Worm (Caenorhabditis elegans) whole organism, L3 larva: ENCODE measurements around the gene zif-1.
A peak's percentile ranks its signal among the peaks of the same experiment; 100 is the strongest.

Experiments
- ZK546.5 ChIP-seq: sonication (generic microtip); optimal IDR thresholded peaks from 2 replicates; lab custom pipeline; 2017; ENCODE audit warnings: missing biosample characterization, missing genetic modification characterization
- aly-2 ChIP-seq: fragments of 150-350 bp; optimal IDR thresholded peaks from 2 replicates; lab custom pipeline; 2014; ENCODE audit warnings: missing biosample characterization, missing genetic modification characterization
- ama-1 ChIP-seq: fragments of 150-350 bp; optimal IDR thresholded peaks from 2 replicates; lab custom pipeline; 2018
- ceh-16 ChIP-seq: sonication (generic microtip); optimal IDR thresholded peaks from 2 replicates; lab custom pipeline; 2017; ENCODE audit warnings: missing biosample characterization, missing genetic modification characterization
- ceh-28 ChIP-seq: fragments of 150-350 bp; optimal IDR thresholded peaks from 2 replicates; lab custom pipeline; 2014; ENCODE audit warnings: missing biosample characterization, missing genetic modification reagents, missing genetic modification characterization
- ceh-82 ChIP-seq: fragments of 150-350 bp; optimal IDR thresholded peaks from 2 replicates; lab custom pipeline; 2014; ENCODE audit warnings: missing biosample characterization, missing genetic modification characterization
- ceh-9 ChIP-seq: sonication (generic microtip); optimal IDR thresholded peaks from 2 replicates; lab custom pipeline; 2018; ENCODE audit warnings: missing biosample characterization, missing genetic modification characterization
- daf-12 ChIP-seq: fragments of 150-350 bp; optimal IDR thresholded peaks from 2 replicates; lab custom pipeline; 2014; ENCODE audit warnings: missing biosample characterization, missing genetic modification reagents, missing genetic modification characterization
- egl-27 ChIP-seq: sonication (generic microtip); optimal IDR thresholded peaks from 4 replicates; lab custom pipeline; 2017; ENCODE audit warnings: missing biosample characterization, missing genetic modification reagents, missing genetic modification characterization
- egl-5 ChIP-seq: fragments of 150-350 bp; optimal IDR thresholded peaks from 2 replicates; lab custom pipeline; 2017; ENCODE audit warnings: missing biosample characterization, missing genetic modification reagents, missing genetic modification characterization, inconsistent platforms
- elt-1 ChIP-seq: fragments of 150-350 bp; optimal IDR thresholded peaks from 2 replicates; lab custom pipeline; 2014; ENCODE audit warnings: missing biosample characterization, missing genetic modification characterization
- elt-2 ChIP-seq: sonication (generic microtip); optimal IDR thresholded peaks from 2 replicates; lab custom pipeline; 2016; ENCODE audit warnings: missing genetic modification reagents, mild to moderate bottlenecking, missing genetic modification characterization, missing compliant biosample characterization
- elt-3 ChIP-seq, 3 experiments: fragments of 150-350 bp in 1 of 3; sonication (generic microtip) in 2 of 3; optimal IDR thresholded peaks; 2 replicates in 2 of 3; 4 replicates in 1 of 3; lab custom pipeline; 2014 to 2017; ENCODE audit warnings: missing biosample characterization in 3 of 3, missing genetic modification characterization in 3 of 3
- eor-1 ChIP-seq, 2 experiments: fragments of 150-350 bp; optimal IDR thresholded peaks; 2 replicates each; lab custom pipeline; 2014 to 2018; ENCODE audit warnings: missing biosample characterization in 2 of 2, missing genetic modification characterization in 2 of 2
- fkh-10 ChIP-seq: sonication (generic microtip); optimal IDR thresholded peaks from 2 replicates; lab custom pipeline; 2017; ENCODE audit warnings: missing biosample characterization, missing genetic modification reagents, missing genetic modification characterization
- fkh-2 ChIP-seq: fragments of 150-350 bp; optimal IDR thresholded peaks from 2 replicates; lab custom pipeline; 2014; ENCODE audit warnings: missing biosample characterization, missing genetic modification reagents, missing genetic modification characterization
- fos-1 ChIP-seq: fragments of 150-350 bp; optimal IDR thresholded peaks from 2 replicates; lab custom pipeline; 2014; ENCODE audit warnings: missing biosample characterization, missing genetic modification characterization
- hmg-11 ChIP-seq: sonication (generic microtip); optimal IDR thresholded peaks from 2 replicates; lab custom pipeline; 2016; ENCODE audit warnings: missing genetic modification characterization, missing compliant biosample characterization
- jun-1 ChIP-seq: fragments of 150-350 bp; optimal IDR thresholded peaks from 2 replicates; lab custom pipeline; 2014; ENCODE audit warnings: missing biosample characterization, missing genetic modification reagents, missing genetic modification characterization
- lin-15B ChIP-seq: fragments of 150-350 bp; optimal IDR thresholded peaks from 2 replicates; lab custom pipeline; 2014; ENCODE audit warnings: missing biosample characterization, missing genetic modification characterization
- lin-39 ChIP-seq: fragments of 150-350 bp; optimal IDR thresholded peaks from 2 replicates; lab custom pipeline; 2018; ENCODE audit warnings: missing biosample characterization, missing genetic modification reagents, missing genetic modification characterization
- lsy-12 ChIP-seq: sonication (generic microtip); optimal IDR thresholded peaks from 2 replicates; lab custom pipeline; 2016; ENCODE audit warnings: mild to moderate bottlenecking, missing genetic modification characterization, missing compliant biosample characterization
- mdl-1 ChIP-seq: fragments of 150-350 bp; optimal IDR thresholded peaks from 2 replicates; lab custom pipeline; 2014; ENCODE audit warnings: missing biosample characterization, missing genetic modification characterization
- mml-1 ChIP-seq: fragments of 150-350 bp; sonication (generic microtip); optimal IDR thresholded peaks from 3 replicates; lab custom pipeline; 2014; ENCODE audit warnings: missing biosample characterization, missing genetic modification characterization
- nfya-1 ChIP-seq: sonication (generic microtip); optimal IDR thresholded peaks from 2 replicates; lab custom pipeline; 2017; ENCODE audit warnings: missing genetic modification characterization, mild to moderate bottlenecking, missing compliant biosample characterization, antibody characterized with exemption, moderate library complexity; ENCODE audit not compliant: insufficient read depth
- nhr-12 ChIP-seq: fragments of 150-350 bp; optimal IDR thresholded peaks from 2 replicates; lab custom pipeline; 2014; ENCODE audit warnings: missing biosample characterization, missing genetic modification characterization
- nhr-25 ChIP-seq: sonication (generic microtip); optimal IDR thresholded peaks from 2 replicates; lab custom pipeline; 2017; ENCODE audit warnings: missing biosample characterization, missing genetic modification characterization
- nhr-28 ChIP-seq: fragments of 150-350 bp; optimal IDR thresholded peaks from 2 replicates; lab custom pipeline; 2014; ENCODE audit warnings: missing biosample characterization, missing genetic modification characterization
- nhr-43 ChIP-seq: sonication (generic microtip); optimal IDR thresholded peaks from 2 replicates; lab custom pipeline; 2016; ENCODE audit warnings: mild to moderate bottlenecking, missing genetic modification characterization, missing compliant biosample characterization; ENCODE audit not compliant: poor library complexity, severe bottlenecking
- nhr-67 ChIP-seq: fragments of 150-350 bp; optimal IDR thresholded peaks from 2 replicates; lab custom pipeline; 2014; ENCODE audit warnings: missing biosample characterization, missing genetic modification characterization
- nhr-76 ChIP-seq: fragments of 150-350 bp; sonication (generic microtip); optimal IDR thresholded peaks from 5 replicates; lab custom pipeline; 2014; ENCODE audit warnings: missing biosample characterization, missing genetic modification characterization
- pha-4 ChIP-seq: fragments of 150-350 bp; optimal IDR thresholded peaks from 2 replicates; lab custom pipeline; 2014; ENCODE audit warnings: missing biosample characterization, missing genetic modification reagents, missing genetic modification characterization
- skn-1 ChIP-seq: fragments of 150-350 bp; optimal IDR thresholded peaks from 2 replicates; lab custom pipeline; 2014; ENCODE audit warnings: missing biosample characterization, missing genetic modification characterization
- snpc-4 ChIP-seq: fragments of 150-350 bp; optimal IDR thresholded peaks from 2 replicates; lab custom pipeline; 2014; ENCODE audit warnings: missing biosample characterization, missing genetic modification characterization
- tbx-2 ChIP-seq: sonication (generic microtip); optimal IDR thresholded peaks from 2 replicates; lab custom pipeline; 2016; ENCODE audit warnings: mild to moderate bottlenecking, missing genetic modification characterization, missing compliant biosample characterization
- unc-39 ChIP-seq: sonication (generic microtip); optimal IDR thresholded peaks from 4 replicates; lab custom pipeline; 2017; ENCODE audit warnings: missing biosample characterization, missing genetic modification characterization
- unc-62 ChIP-seq: fragments of 150-350 bp; sonication (generic microtip); optimal IDR thresholded peaks from 4 replicates; lab custom pipeline; 2014; ENCODE audit warnings: missing biosample characterization, missing genetic modification reagents, missing genetic modification characterization
- ztf-11 ChIP-seq: fragments of 150-350 bp; optimal IDR thresholded peaks from 2 replicates; lab custom pipeline; 2014; ENCODE audit warnings: missing biosample characterization, missing genetic modification characterization
- ztf-4 ChIP-seq: fragments of 150-350 bp; optimal IDR thresholded peaks from 2 replicates; lab custom pipeline; 2014; ENCODE audit warnings: missing biosample characterization, missing genetic modification characterization

Gene zif-1

DNA sequence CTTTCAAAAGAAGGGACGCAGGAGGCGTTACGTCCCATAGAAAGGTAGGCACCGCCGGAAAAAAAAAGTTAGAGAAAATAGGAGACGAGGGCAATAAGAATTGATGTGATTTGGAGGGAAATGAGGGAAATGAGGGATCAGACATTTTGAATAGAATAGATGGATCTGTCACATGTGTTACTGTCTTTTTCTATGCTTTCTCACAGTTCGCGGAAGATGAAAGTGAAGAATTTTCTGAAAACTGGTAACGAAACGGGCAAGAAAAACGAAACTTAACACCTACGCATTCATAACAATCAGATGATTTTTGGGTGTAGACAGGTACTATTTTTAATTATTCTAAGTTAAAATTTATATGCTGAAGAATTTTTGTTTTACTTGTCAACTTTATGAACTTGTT is 35.1 kb downstream of the zif-1 start, which contains the start of gene R107.9:
TSS of gene R107.9 (plus strand) at position 301 of the 400 bp plus-strand sequence.
- no peak for TF ChIP-seq ZK546.5 (tag; lab: Kevin White, UChicago)
- peak; percentile 17 for TF ChIP-seq egl-5
- TF ChIP-seq elt-1 (tag; lab: Kevin White, UChicago): no peak
- no peak for TF ChIP-seq ama-1 (lab: Kevin White, UChicago)

DNA sequence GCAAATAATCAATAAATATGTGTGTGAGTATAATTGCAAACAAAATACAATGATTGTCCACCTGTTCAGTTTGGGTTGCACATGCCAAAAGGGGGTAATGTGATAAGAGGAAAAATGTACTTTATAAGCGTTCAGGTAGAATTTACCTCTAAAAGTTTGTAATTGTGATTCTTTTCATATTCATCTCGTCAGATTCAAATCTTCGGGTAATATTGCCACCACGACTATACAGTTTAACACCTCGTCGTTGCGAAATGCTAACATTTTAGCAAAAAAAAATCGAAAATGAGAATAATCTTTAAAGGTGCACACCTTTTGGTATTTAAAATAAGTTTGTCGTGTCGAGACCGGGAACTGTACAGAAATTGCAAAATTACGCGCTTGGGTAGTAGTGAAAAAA is 40.6 kb downstream of the zif-1 start, which contains the start of gene nac-2:
TSS of gene nac-2 (minus strand) at position 101 of the 400 bp plus-strand sequence.
- no peak for TF ChIP-seq elt-2 (tag; lab: Kevin White, UChicago)
- TF ChIP-seq aly-2 (tag; lab: Kevin White, UChicago): no peak
- TF ChIP-seq ceh-28 (tag; lab: Kevin White, UChicago): peak; percentile 0
- TF ChIP-seq ceh-82 (tag; lab: Kevin White, UChicago): no peak
- TF ChIP-seq jun-1 (tag; lab: Kevin White, UChicago): no peak
- no peak for TF ChIP-seq nhr-43 (tag; lab: Kevin White, UChicago)

ce11 chrIII:9045838-9046237 is 43.3 kb downstream of the zif-1 start, which contains the start of gene R107.2:
R107.2 (minus strand) TSS chrIII:9045938.
- TF ChIP-seq ztf-4 (tag; lab: Kevin White, UChicago): no peak
- no peak for TF ChIP-seq pha-4 (tag; lab: Kevin White, UChicago)
- no peak for TF ChIP-seq lin-15B
- TF ChIP-seq elt-2 (tag; lab: Kevin White, UChicago): no peak
- no peak for TF ChIP-seq lin-39
- TF ChIP-seq jun-1 (tag; lab: Kevin White, UChicago): no peak
- TF ChIP-seq nhr-76 (tag; lab: Kevin White, UChicago): no peak
- no peak for TF ChIP-seq nhr-28 (tag; lab: Kevin White, UChicago)
- TF ChIP-seq ztf-11 (tag; lab: Kevin White, UChicago): no peak

- TF ChIP-seq pha-4 (tag; lab: Kevin White, UChicago) (no peak), fkh-10 (GFP tag; lab: Kevin White, UChicago) (peak; percentile 6), elt-3 (tag; optimal IDR thresholded peaks at IDR 0.05; lab: Kevin White, UChicago) (no peak), unc-62 (GFP tag; lab: Kevin White, UChicago) (no peak), ceh-9 (tag; lab: Kevin White, UChicago) (no peak), mdl-1 (no peak)
Observed at ce11 chrIII:9047260-9047659, 44.7 kb downstream of the zif-1 start.

DNA sequence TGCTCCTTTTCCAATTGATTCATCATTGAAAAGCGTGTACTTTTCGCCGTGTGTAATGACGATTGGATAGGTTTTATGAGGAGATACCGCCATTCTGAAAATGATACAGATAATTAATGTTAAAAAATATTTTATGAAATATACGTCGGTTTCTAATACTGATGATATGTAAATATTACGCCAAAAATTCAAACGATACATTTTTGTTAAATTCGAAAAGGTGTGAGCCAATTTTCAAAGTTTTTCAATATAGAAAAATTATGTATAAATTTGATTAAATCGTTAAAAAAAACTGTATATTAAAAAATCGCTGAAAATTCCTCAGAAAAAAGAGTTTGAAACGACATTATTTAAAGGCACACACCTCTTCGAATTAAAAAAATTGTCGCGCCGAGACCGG is 48.0 kb downstream of the zif-1 start, which contains the start of gene ikke-1:
TSS of gene ikke-1 (minus strand) at position 101 of the 400 bp plus-strand sequence.
- TF ChIP-seq egl-27 (tag; lab: Kevin White, UChicago): no peak
- no peak for TF ChIP-seq mdl-1
- no peak for TF ChIP-seq nhr-12 (tag; lab: Kevin White, UChicago)
- TF ChIP-seq jun-1 (tag; lab: Kevin White, UChicago): no peak
- no peak for TF ChIP-seq nhr-25 (tag; lab: Kevin White, UChicago)
- no peak for TF ChIP-seq nhr-28 (tag; lab: Kevin White, UChicago)
- no peak for TF ChIP-seq ceh-9 (tag; lab: Kevin White, UChicago)
- no peak for TF ChIP-seq ZK546.5 (tag; lab: Kevin White, UChicago)
- TF ChIP-seq daf-12 (tag; lab: Kevin White, UChicago): no peak
- TF ChIP-seq skn-1 (tag; lab: Kevin White, UChicago): no peak
- TF ChIP-seq hmg-11 (tag; lab: Kevin White, UChicago): no peak
- no peak for TF ChIP-seq eor-1 (tag; optimal IDR thresholded peaks at IDR 0.05; lab: Kevin White, UChicago)
- no peak for TF ChIP-seq nfya-1

DNA sequence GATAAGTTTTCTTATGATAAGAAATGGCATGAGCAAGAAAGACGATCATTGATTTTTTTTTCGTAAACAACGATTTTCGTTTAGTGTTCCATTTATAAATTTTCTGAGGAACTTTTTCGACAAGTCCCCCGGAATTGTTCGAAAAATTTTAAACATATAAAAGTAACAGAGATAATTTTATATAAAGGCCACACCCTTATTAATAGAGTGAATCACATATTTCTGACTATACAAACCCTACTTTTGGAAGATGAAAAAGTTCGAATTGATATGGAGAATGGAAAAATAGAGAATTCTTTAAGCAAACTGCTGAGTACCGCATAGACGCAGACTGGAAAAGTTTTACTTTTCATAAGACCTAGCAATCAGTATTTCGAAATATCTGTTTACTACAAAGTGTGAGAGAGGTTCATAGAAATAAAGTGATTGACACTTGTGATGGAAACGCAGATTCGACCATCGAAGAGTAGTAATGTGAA is 48.6 kb downstream of the zif-1 start:
- TF ChIP-seq mml-1 (tag; lab: Kevin White, UChicago): no peak
- peak; percentile 60 for TF ChIP-seq snpc-4
- TF ChIP-seq nhr-43 (tag; lab: Kevin White, UChicago): peak; percentile 58
- no peak for TF ChIP-seq lin-39
- no peak for TF ChIP-seq ZK546.5 (tag; lab: Kevin White, UChicago)
- TF ChIP-seq fos-1: peak; percentile 56
- TF ChIP-seq elt-2 (tag; lab: Kevin White, UChicago): peak; percentile 66
- TF ChIP-seq ceh-16 (tag; lab: Kevin White, UChicago): no peak
- peak in 2 of 3 experiments; percentile 53 to 66 for TF ChIP-seq elt-3 (tag; optimal IDR thresholded peaks at IDR 0.05; lab: Kevin White, UChicago)
- TF ChIP-seq lin-15B: peak; percentile 22
- TF ChIP-seq unc-39: no peak
- TF ChIP-seq elt-1 (tag; lab: Kevin White, UChicago): peak; percentile 3
- no peak for TF ChIP-seq fkh-2
- TF ChIP-seq nhr-25 (tag; lab: Kevin White, UChicago): peak; percentile 98
- peak; percentile 81 for TF ChIP-seq tbx-2
- TF ChIP-seq eor-1 (tag; optimal IDR thresholded peaks at IDR 0.05; lab: Kevin White, UChicago): peak in 1 of 2 experiments; percentile 53
- TF ChIP-seq pha-4 (tag; lab: Kevin White, UChicago): peak; percentile 93
- peak; percentile 5 for TF ChIP-seq fkh-10 (GFP tag; lab: Kevin White, UChicago)
- peak; percentile 68 for TF ChIP-seq skn-1 (tag; lab: Kevin White, UChicago)
- TF ChIP-seq nhr-67 (tag; lab: Kevin White, UChicago): no peak
- peak; percentile 55 for TF ChIP-seq ceh-28 (tag; lab: Kevin White, UChicago)
- peak; percentile 81 for TF ChIP-seq nfya-1
- TF ChIP-seq lsy-12 (tag; lab: Kevin White, UChicago): peak; percentile 70
- no peak for TF ChIP-seq ceh-9 (tag; lab: Kevin White, UChicago)
- TF ChIP-seq ama-1 (lab: Kevin White, UChicago): peak; percentile 99
- TF ChIP-seq ztf-4 (tag; lab: Kevin White, UChicago): peak; percentile 89
